Fruit fly (Drosophila melanogaster): ENCODE data around the gene CG34425.

Gene CG34425

DNA sequence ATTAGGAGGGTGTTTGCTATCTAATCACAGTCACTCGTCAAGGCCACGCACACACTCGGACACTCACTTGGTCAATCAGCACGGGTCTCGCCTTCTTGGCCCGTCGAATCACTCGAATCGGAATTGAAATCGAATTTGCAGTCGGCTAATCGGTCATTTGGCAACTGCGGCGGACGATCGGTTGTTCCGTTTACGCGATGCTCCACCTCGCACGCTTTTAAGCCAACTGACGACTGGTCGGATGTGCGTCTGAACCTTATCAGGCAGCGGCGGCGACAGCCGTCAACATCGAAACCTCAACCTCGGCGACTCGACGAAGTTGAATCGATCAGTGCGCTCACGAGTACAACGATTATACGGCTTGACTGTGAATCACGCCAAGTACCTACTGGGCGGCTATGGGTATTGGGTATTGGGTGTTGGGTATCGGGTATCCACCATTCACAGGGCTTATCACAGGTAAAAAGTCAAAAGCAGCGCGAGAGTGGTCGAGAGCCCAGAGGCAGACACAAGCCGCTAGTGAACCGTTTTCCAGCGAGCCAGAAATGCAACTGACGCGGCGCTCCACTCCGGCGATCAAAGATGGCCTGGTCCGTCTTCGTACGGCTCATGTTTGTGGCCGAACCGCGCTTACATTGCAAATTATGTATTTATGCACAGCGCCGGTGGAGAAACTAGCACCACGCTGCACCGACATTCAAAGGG, 35.0 kb downstream of the CG34425 start:
- TF ChIP-seq noc (tag; optimal IDR thresholded peaks at IDR 0.05): peak; percentile 57

DNA sequence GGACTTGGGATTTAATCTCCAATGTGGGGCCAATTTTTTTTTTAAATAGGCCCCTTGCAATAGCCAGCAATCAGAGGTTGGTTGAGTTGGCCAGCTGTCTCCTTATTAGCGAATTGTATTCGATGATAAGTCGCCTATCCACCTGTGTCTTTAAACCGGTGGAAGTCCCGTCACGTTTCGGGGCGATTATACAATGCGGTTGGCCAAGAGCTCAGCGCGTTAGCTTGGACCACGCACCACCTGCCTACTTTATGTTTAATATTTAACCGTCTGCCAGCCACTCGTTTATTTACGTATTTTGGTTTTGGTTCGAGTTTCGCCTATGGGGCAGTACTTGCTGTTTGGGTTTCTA, 35.5 kb downstream of the CG34425 start:
- no peak for TF ChIP-seq noc (tag; optimal IDR thresholded peaks at IDR 0.05)

DNA sequence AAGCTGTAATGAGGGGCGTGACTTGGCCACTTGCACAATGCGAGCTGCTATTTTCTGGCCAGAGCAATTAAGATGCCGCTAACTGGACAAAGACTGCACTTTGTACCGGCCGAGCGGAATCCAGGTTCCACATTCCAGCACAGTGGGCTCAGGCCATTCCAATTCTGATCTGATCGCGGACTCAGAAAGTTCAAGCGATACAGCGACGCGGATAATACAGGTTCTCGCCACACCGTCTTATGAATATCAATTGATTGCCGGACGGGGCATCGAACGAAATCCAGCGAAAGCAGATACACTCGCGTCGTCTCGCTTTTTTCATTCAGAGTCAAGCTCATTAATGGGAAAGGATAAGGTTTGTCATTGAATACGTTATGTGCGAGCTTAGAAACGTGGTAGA, 37.2 kb downstream of the CG34425 start:
- no peak for TF ChIP-seq noc (tag; optimal IDR thresholded peaks at IDR 0.05)

DNA sequence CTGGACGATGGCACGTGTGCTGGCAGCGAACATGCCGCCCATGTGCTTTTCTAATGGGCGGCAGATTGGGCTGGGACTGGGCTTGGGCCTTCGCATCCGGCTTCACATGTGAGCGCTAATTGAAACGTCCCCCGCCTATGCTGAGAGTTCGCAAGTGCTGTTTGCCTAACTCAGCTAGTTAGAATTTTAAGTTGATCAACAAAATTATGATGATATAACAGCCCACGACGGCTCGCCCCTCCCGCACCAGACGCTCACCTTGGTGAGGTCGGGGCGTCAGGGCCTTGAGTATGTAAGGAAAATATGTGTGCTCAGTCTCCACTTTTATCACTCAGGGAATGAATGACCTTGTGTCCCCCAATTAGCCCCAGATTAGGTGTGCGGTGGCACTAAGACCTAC, 39.3 kb downstream of the CG34425 start:
- TF ChIP-seq noc (tag; optimal IDR thresholded peaks at IDR 0.05): no peak

DNA sequence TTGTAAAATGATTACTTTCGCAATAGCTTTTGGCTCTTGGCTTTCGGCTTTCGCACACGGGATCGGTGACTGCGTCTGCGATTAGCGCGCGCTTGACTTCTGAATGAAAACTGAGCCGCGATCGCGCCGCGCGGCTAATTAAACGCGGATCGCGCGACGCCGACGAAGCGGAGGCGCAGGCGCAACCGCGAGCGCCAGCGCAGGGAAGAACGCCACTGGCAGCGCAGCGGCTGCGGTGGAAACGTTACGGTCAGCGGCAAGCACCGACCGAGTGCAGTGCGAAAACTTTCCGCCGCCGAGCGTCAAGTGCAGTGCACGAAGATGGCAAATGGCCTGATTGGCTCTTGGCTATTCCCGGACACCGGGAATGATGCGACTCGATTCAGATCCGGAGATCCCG, 43.4 kb downstream of the CG34425 start, which contains the start of gene CG31522:
Gene CG31522, minus strand, starts transcription at position 101 of the 400 bp plus-strand sequence.
- no peak for TF ChIP-seq noc (tag; optimal IDR thresholded peaks at IDR 0.05)

DNA sequence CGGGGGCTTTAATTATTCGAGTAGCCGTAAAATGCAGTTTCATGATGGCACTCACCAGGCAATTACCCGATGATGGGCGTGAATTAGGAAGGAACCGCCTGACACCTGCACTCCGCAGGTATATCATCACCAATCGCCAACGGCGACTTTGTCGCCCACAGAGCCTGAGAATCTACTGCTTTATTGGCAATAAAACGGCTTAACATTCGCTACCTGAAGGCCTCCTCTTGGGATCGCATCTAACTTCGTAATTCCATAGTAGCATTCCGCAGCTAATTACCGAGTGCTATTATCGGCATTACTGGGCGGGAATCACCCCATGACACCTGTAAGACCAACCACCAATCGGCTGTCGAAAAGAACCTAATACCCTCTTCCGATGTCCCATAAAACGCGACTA, 47.9 kb downstream of the CG34425 start:
- no peak for TF ChIP-seq noc (tag; optimal IDR thresholded peaks at IDR 0.05)

DNA sequence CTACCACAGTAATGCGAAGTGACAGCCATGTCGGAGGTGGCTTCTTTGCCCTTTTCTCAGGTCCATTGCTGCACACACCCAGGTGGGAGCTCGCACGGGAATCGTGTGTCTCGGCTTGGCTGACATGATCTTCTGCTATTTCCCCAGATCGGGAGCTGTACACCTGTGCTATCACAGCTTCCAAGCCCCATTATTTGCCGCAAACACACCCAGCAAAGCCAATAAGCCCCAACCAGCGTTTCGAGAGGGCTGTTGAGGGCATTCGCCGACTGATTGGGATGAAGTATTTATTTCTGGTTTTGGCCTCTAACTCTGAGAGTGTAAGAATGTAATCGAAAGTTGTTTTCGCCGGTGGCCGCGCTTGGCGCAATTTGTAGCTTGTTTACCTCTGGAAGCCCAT, 48.5 kb downstream of the CG34425 start:
- TF ChIP-seq noc (tag; optimal IDR thresholded peaks at IDR 0.05): no peak
